Fruit fly (Drosophila melanogaster) S2 (cell line): ENCODE data around the gene CLIP-190.

ENCODE experiments used
- CG8478 ChIP-seq: fragments of >200 bp; optimal IDR thresholded peaks from 2 replicates; lab custom pipeline; 2018
- CTCF ChIP-seq, 2 experiments: fragments of >200 bp; optimal IDR thresholded peaks; 2 replicates each; lab custom pipeline; 2018

Gene CLIP-190

dm6 chr2L:17429788-17430587, 45.5 kb downstream of the CLIP-190 start:
- TF ChIP-seq CTCF (optimal IDR thresholded peaks at IDR 0.05; lab: Kevin White, UChicago) = no peak
- no peak for TF ChIP-seq CG8478 (lab: Kevin White, UChicago)

- TF ChIP-seq CTCF (optimal IDR thresholded peaks at IDR 0.05; lab: Kevin White, UChicago) (no peak), CG8478 (lab: Kevin White, UChicago) (no peak)
Measured at dm6 chr2L:17430602-17431358, 46.3 kb downstream of the CLIP-190 start.

- TF ChIP-seq CTCF (optimal IDR thresholded peaks at IDR 0.05; lab: Kevin White, UChicago) (no peak), CG8478 (lab: Kevin White, UChicago) (no peak)
Measured at dm6 chr2L:17431359-17431675, 46.8 kb downstream of the CLIP-190 start.

- TF ChIP-seq CTCF (optimal IDR thresholded peaks at IDR 0.05; lab: Kevin White, UChicago) (no peak), CG8478 (lab: Kevin White, UChicago) (no peak)
Measured at dm6 chr2L:17433030-17433912, 48.8 kb downstream of the CLIP-190 start, which contains the start of the genes Dif and CG5043. Gene Dif (minus strand): TSS chr2L:17433161. Gene CG5043 (plus strand): TSS chr2L:17433862.

- TF ChIP-seq CG8478 (lab: Kevin White, UChicago) = no peak
- TF ChIP-seq CTCF (optimal IDR thresholded peaks at IDR 0.05; lab: Kevin White, UChicago) = no peak
Measured at dm6 chr2L:17436500-17436899, 52.0 kb downstream of the CLIP-190 start, which contains the start of gene CG33928. Gene CG33928 (minus strand): TSS chr2L:17436600.

dm6 chr2L:17437594-17437993, 53.1 kb downstream of the CLIP-190 start:
- TF ChIP-seq CG8478 (lab: Kevin White, UChicago) (no peak), CTCF (optimal IDR thresholded peaks at IDR 0.05; lab: Kevin White, UChicago) (no peak)

dm6 chr2L:17447071-17447470, 62.6 kb downstream of the CLIP-190 start:
- TF ChIP-seq CG8478 (lab: Kevin White, UChicago) (no peak), CTCF (optimal IDR thresholded peaks at IDR 0.05; lab: Kevin White, UChicago) (no peak)

- no peak for TF ChIP-seq CTCF (optimal IDR thresholded peaks at IDR 0.05; lab: Kevin White, UChicago)
- TF ChIP-seq CG8478 (lab: Kevin White, UChicago) = no peak
Measured at dm6 chr2L:17448435-17448834, 63.9 kb downstream of the CLIP-190 start.

- TF ChIP-seq CTCF (optimal IDR thresholded peaks at IDR 0.05; lab: Kevin White, UChicago) (no peak), CG8478 (lab: Kevin White, UChicago) (no peak)
Measured at dm6 chr2L:17449608-17450504, 65.4 kb downstream of the CLIP-190 start, which contains the start of gene dl. Gene dl (minus strand): TSS chr2L:17450364.

dm6 chr2L:17450505-17451415, 66.3 kb downstream of the CLIP-190 start:
- TF ChIP-seq CTCF (optimal IDR thresholded peaks at IDR 0.05; lab: Kevin White, UChicago) (no peak), CG8478 (lab: Kevin White, UChicago) (no peak)

- no peak for TF ChIP-seq CG8478 (lab: Kevin White, UChicago)
- no peak for TF ChIP-seq CTCF (optimal IDR thresholded peaks at IDR 0.05; lab: Kevin White, UChicago)
Measured at dm6 chr2L:17452084-17452483, 67.6 kb downstream of the CLIP-190 start.

- no peak for TF ChIP-seq CG8478 (lab: Kevin White, UChicago)
- TF ChIP-seq CTCF (optimal IDR thresholded peaks at IDR 0.05; lab: Kevin White, UChicago) = no peak
Measured at dm6 chr2L:17452624-17453023, 68.1 kb downstream of the CLIP-190 start, which contains the start of gene CG5050. Gene CG5050 (plus strand): TSS chr2L:17452924.
